Worm (Caenorhabditis elegans): ENCODE data around the gene sur-5.
A peak's percentile ranks its signal among the peaks of the same experiment; 100 is the strongest.

The sur-5 gene

ce11 chrX:7298652-7299051 is 6.7 kb downstream of the sur-5 start, which contains the start of gene K03A1.4:
TSS of gene K03A1.4 (minus strand) at chrX:7298752.
- TF ChIP-seq ceh-9 (tag; optimal IDR thresholded peaks at IDR 0.05) = no peak

- TF ChIP-seq sdc-2 (tag; optimal IDR thresholded peaks at IDR 0.05) (no peak), ets-4 (tag; optimal IDR thresholded peaks at IDR 0.05) (no peak), pha-4 (tag; optimal IDR thresholded peaks at IDR 0.05) (no peak), tbx-2 (tag; optimal IDR thresholded peaks at IDR 0.05) (no peak), hlh-8 (tag; optimal IDR thresholded peaks at IDR 0.05) (no peak), hlh-30 (tag; optimal IDR thresholded peaks at IDR 0.05; ENCODE audit: insufficient read depth) (no peak), fkh-10 (GFP tag; optimal IDR thresholded peaks at IDR 0.05) (no peak), lin-11 (tag; optimal IDR thresholded peaks at IDR 0.05) (no peak)
These were observed 9.1 kb downstream of the sur-5 start for ce11 chrX:7296310-7296709.

- TF ChIP-seq fkh-10 (GFP tag; optimal IDR thresholded peaks at IDR 0.05) (no peak), hlh-15 (tag; optimal IDR thresholded peaks at IDR 0.05) (no peak), elt-4 (tag; optimal IDR thresholded peaks at IDR 0.05) (no peak), ceh-14 (tag; optimal IDR thresholded peaks at IDR 0.05) (no peak), ceh-19 (GFP tag; optimal IDR thresholded peaks at IDR 0.05) (no peak), tbx-7 (tag; optimal IDR thresholded peaks at IDR 0.05) (no peak), madf-2 (tag; optimal IDR thresholded peaks at IDR 0.05) (no peak), pax-1 (tag; optimal IDR thresholded peaks at IDR 0.05) (no peak), T23F11.4 (GFP tag; optimal IDR thresholded peaks at IDR 0.05) (no peak), K09A11.1 (tag; optimal IDR thresholded peaks at IDR 0.05; ENCODE audit: insufficient read depth) (no peak)
These were observed 13.6 kb downstream of the sur-5 start, which contains the start of gene lron-7 for ce11 chrX:7291810-7292209. TSS of gene lron-7 (plus strand) at chrX:7292132.

ce11 chrX:7290859-7291628 is 14.3 kb downstream of the sur-5 start:
- TF ChIP-seq C08G9.2 (tag; optimal IDR thresholded peaks at IDR 0.05) = no peak
- TF ChIP-seq ztf-16 (tag; optimal IDR thresholded peaks at IDR 0.05) = no peak
- TF ChIP-seq pha-4 (tag; optimal IDR thresholded peaks at IDR 0.05) = no peak
- TF ChIP-seq pax-1 (tag; optimal IDR thresholded peaks at IDR 0.05) = no peak
- TF ChIP-seq K02D7.2 (tag; optimal IDR thresholded peaks at IDR 0.05) = no peak
- TF ChIP-seq ceh-19 (GFP tag; optimal IDR thresholded peaks at IDR 0.05) = no peak

- peak; percentile 91 for TF ChIP-seq sdc-2 (tag; optimal IDR thresholded peaks at IDR 0.05)
- TF ChIP-seq elt-2 (tag; optimal IDR thresholded peaks at IDR 0.05) = peak; percentile 17
- TF ChIP-seq hlh-15 (tag; optimal IDR thresholded peaks at IDR 0.05) = no peak
- TF ChIP-seq ceh-48 (tag; optimal IDR thresholded peaks at IDR 0.05) = peak; percentile 25
- no peak for TF ChIP-seq zip-5 (tag; optimal IDR thresholded peaks at IDR 0.05)
These were observed 15.8 kb downstream of the sur-5 start for ce11 chrX:7289565-7289964.

- TF ChIP-seq ceh-48 (tag; optimal IDR thresholded peaks at IDR 0.05) (peak; percentile 35), tbx-2 (tag; optimal IDR thresholded peaks at IDR 0.05) (peak; percentile 53), pha-4 (tag; optimal IDR thresholded peaks at IDR 0.05) (no peak), unc-55 (GFP tag; optimal IDR thresholded peaks at IDR 0.05) (peak; percentile 16), pag-3 (tag; optimal IDR thresholded peaks at IDR 0.05; ENCODE audit: borderline replicate concordance) (no peak), ceh-18 (tag; optimal IDR thresholded peaks at IDR 0.05) (peak; percentile 21), K02D7.2 (tag; optimal IDR thresholded peaks at IDR 0.05) (no peak), ceh-34 (tag; optimal IDR thresholded peaks at IDR 0.05) (no peak), Y22D7AL.16 (tag; optimal IDR thresholded peaks at IDR 0.05) (no peak), ceh-31 (tag; optimal IDR thresholded peaks at IDR 0.05) (peak; percentile 77), unc-42 (tag; optimal IDR thresholded peaks at IDR 0.05) (peak; percentile 70), nfya-1 (tag; optimal IDR thresholded peaks at IDR 0.05) (peak; percentile 29), ets-4 (tag; optimal IDR thresholded peaks at IDR 0.05) (no peak)
These were observed 20.6 kb downstream of the sur-5 start for ce11 chrX:7284724-7285184.
